Worm (Caenorhabditis elegans): ENCODE results near the gene Y53C12A.11.

DNA sequence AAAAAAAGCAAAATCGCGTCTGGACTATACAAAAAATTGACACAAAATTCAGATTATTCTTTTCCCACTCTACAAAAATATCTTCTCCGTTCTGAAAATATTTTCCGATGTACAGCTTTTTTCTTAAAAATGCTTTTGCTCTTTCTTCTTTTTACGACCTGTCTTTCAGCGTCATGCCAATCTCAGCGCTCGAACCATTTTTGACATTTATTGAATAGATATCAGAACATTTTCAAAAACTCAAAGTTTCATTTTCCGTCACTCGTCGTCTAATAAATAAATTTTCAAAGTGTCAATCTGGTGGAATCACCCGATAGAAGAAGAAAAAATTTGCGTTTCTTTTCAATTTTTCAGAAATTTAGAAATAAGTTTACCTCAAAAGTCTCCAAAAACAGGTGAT, 22.9 kb upstream of the Y53C12A.11 start:
- no peak for TF ChIP-seq lin-13 (GFP tag; optimal IDR thresholded peaks at IDR 0.05)
- no peak for TF ChIP-seq nhr-11 (tag; optimal IDR thresholded peaks at IDR 0.05)
- TF ChIP-seq nhr-237 (tag; optimal IDR thresholded peaks at IDR 0.05) = no peak
- TF ChIP-seq tag-97 (GFP tag; IDR thresholded peaks at IDR 0.05) = no peak
- no peak for TF ChIP-seq ztf-11 (tag; optimal IDR thresholded peaks at IDR 0.05)
- TF ChIP-seq nhr-28 (tag; optimal IDR thresholded peaks at IDR 0.05) = no peak
- TF ChIP-seq ceh-28 (tag; optimal IDR thresholded peaks at IDR 0.05) = no peak
- TF ChIP-seq sdz-12 (GFP tag; optimal IDR thresholded peaks at IDR 0.05) = no peak
- no peak for TF ChIP-seq nhr-77 (tag; optimal IDR thresholded peaks at IDR 0.05)
- no peak for TF ChIP-seq lin-39 (tag; optimal IDR thresholded peaks at IDR 0.05)
- TF ChIP-seq dmd-8 (GFP tag; IDR thresholded peaks at IDR 0.05) = no peak

Measured in whole organism, L4 larva.